Fruit fly (Drosophila melanogaster) whole organism, embryonic: Measurements from ENCODE around the gene mtTFB2.

Experiments used
- Abd-B ChIP-seq: fragments of 200-800 bp; sonication (Bioruptor generic); optimal IDR thresholded peaks from 2 replicates; lab custom pipeline; 2018; ENCODE audit warnings: missing biosample characterization, mild to moderate bottlenecking, missing genetic modification characterization, moderate library complexity
- Adf1 ChIP-seq: fragments of 200-800 bp; sonication (Bioruptor generic); IDR thresholded peaks from 2 replicates; pipeline ENCODE4 v1.3.6; 2022; ENCODE audit warnings: missing biosample characterization, missing genetic modification characterization
- Atf6 ChIP-seq: fragments of 200-800 bp; sonication (Bioruptor generic); IDR thresholded peaks from 2 replicates; pipeline ENCODE4 v1.3.6; 2022; ENCODE audit warnings: missing biosample characterization, missing genetic modification characterization
- CG10267 ChIP-seq: fragments of 200-800 bp; sonication (Bioruptor generic); optimal IDR thresholded peaks from 2 replicates; lab custom pipeline; 2018; ENCODE audit warnings: missing biosample characterization, mild to moderate bottlenecking, missing genetic modification characterization, moderate library complexity
- CG13775 ChIP-seq: fragments of 200-800 bp; sonication (Bioruptor generic); optimal IDR thresholded peaks from 3 replicates; lab custom pipeline; 2017; ENCODE audit warnings: missing biosample characterization, mild to moderate bottlenecking, missing genetic modification characterization
- CG14710 ChIP-seq: fragments of 200-800 bp; sonication (Bioruptor generic); optimal IDR thresholded peaks from 3 replicates; lab custom pipeline; 2019; ENCODE audit warnings: missing biosample characterization, mild to moderate bottlenecking, missing genetic modification characterization, moderate library complexity
- CG15601 ChIP-seq: fragments of 200-800 bp; sonication (Bioruptor generic); optimal IDR thresholded peaks from 3 replicates; lab custom pipeline; 2019; ENCODE audit warnings: missing biosample characterization, mild to moderate bottlenecking, missing genetic modification characterization, moderate library complexity
- CG15696 ChIP-seq: fragments of 200-800 bp; sonication (Bioruptor generic); optimal IDR thresholded peaks from 2 replicates; lab custom pipeline; 2019; ENCODE audit warnings: missing biosample characterization, mild to moderate bottlenecking, missing genetic modification characterization, moderate library complexity
- CG2712 ChIP-seq: fragments of 200-800 bp; optimal IDR thresholded peaks from 3 replicates; lab custom pipeline; 2019; ENCODE audit warnings: missing biosample characterization, mild to moderate bottlenecking, missing genetic modification characterization, moderate library complexity
- CG2889 ChIP-seq: fragments of 200-800 bp; sonication (Bioruptor generic); IDR thresholded peaks from 3 replicates; pipeline ENCODE4 v1.3.6; 2022; ENCODE audit warnings: missing biosample characterization, missing genetic modification characterization
- CG4282 ChIP-seq: fragments of 200-800 bp; sonication (Bioruptor generic); optimal IDR thresholded peaks from 2 replicates; lab custom pipeline; 2016; ENCODE audit warnings: missing biosample characterization, missing genetic modification characterization
- CG4404 ChIP-seq: fragments of 200-800 bp; sonication (Bioruptor generic); IDR thresholded peaks from 2 replicates; pipeline ENCODE4 v1.3.6; 2022; ENCODE audit warnings: missing biosample characterization, missing genetic modification characterization
- CG4854 ChIP-seq: fragments of 200-800 bp; sonication (Bioruptor generic); optimal IDR thresholded peaks from 2 replicates; lab custom pipeline; 2016; ENCODE audit warnings: missing biosample characterization, missing genetic modification characterization, inconsistent platforms
- CG8281 ChIP-seq: fragments of 200-800 bp; sonication (Bioruptor generic); optimal IDR thresholded peaks from 2 replicates; lab custom pipeline; 2018; ENCODE audit warnings: missing biosample characterization, mild to moderate bottlenecking, missing genetic modification characterization, moderate library complexity
- CG8765 ChIP-seq: fragments of 200-800 bp; sonication (Bioruptor generic); IDR thresholded peaks from 2 replicates; pipeline ENCODE4 v1.3.6; 2022; ENCODE audit warnings: missing biosample characterization, missing genetic modification characterization
- CG9727 ChIP-seq: fragments of 200-800 bp; sonication (Bioruptor generic); optimal IDR thresholded peaks from 3 replicates; lab custom pipeline; 2017; ENCODE audit warnings: missing biosample characterization, mild to moderate bottlenecking, missing genetic modification characterization
- CTCF ChIP-seq: fragments of 200-800 bp; sonication (Bioruptor generic); optimal IDR thresholded peaks from 2 replicates; lab custom pipeline; 2017; ENCODE audit warnings: missing biosample characterization, mild to moderate bottlenecking, missing genetic modification characterization, moderate library complexity
- Deaf1 ChIP-seq: fragments of 200-800 bp; optimal IDR thresholded peaks from 3 replicates; lab custom pipeline; 2019; ENCODE audit warnings: missing biosample characterization, mild to moderate bottlenecking, missing genetic modification characterization, moderate library complexity
- Doc3 ChIP-seq: fragments of 200-800 bp; sonication (Bioruptor generic); IDR thresholded peaks from 3 replicates; pipeline ENCODE4 v1.3.6; 2022; ENCODE audit warnings: missing biosample characterization, missing genetic modification characterization; ENCODE audit not compliant: partially characterized antibody
- Ets65A ChIP-seq: fragments of 200-800 bp; sonication (Bioruptor generic); peaks from one replicate; lab custom pipeline; 2016; ENCODE audit warnings: missing biosample characterization, missing genetic modification characterization
- H15 ChIP-seq: fragments of 200-800 bp; sonication (Bioruptor generic); IDR thresholded peaks from 3 replicates; pipeline ENCODE4 v1.3.6; 2022; ENCODE audit warnings: missing biosample characterization, missing genetic modification characterization
- HLH4C ChIP-seq: fragments of 200-800 bp; sonication (Bioruptor generic); IDR thresholded peaks from 3 replicates; pipeline ENCODE4 v1.3.6; 2022; ENCODE audit warnings: missing biosample characterization, missing genetic modification characterization; ENCODE audit not compliant: partially characterized antibody
- NfI ChIP-seq: fragments of 200-800 bp; sonication (Bioruptor generic); optimal IDR thresholded peaks from 3 replicates; lab custom pipeline; 2018; ENCODE audit warnings: missing biosample characterization, mild to moderate bottlenecking, missing genetic modification characterization, moderate library complexity
- Oli ChIP-seq: fragments of 200-800 bp; sonication (Bioruptor generic); optimal IDR thresholded peaks from 2 replicates; lab custom pipeline; 2018; ENCODE audit warnings: missing biosample characterization, mild to moderate bottlenecking, missing genetic modification characterization, moderate library complexity
- Opbp ChIP-seq: fragments of 200-800 bp; sonication (Bioruptor generic); IDR thresholded peaks from 3 replicates; pipeline ENCODE4 v1.3.6; 2022; ENCODE audit warnings: missing biosample characterization, missing genetic modification characterization; ENCODE audit not compliant: partially characterized antibody
- Optix ChIP-seq: fragments of 200-800 bp; sonication (Bioruptor generic); IDR thresholded peaks from 3 replicates; pipeline ENCODE4 v1.3.6; 2022; ENCODE audit warnings: missing biosample characterization, missing genetic modification characterization
- PHDP ChIP-seq: fragments of 200-800 bp; sonication (Bioruptor generic); optimal IDR thresholded peaks from 3 replicates; lab custom pipeline; 2018; ENCODE audit warnings: missing biosample characterization, mild to moderate bottlenecking, missing genetic modification characterization, moderate library complexity
- Sry-β ChIP-seq: fragments of 200-800 bp; sonication (Bioruptor generic); optimal IDR thresholded peaks from 2 replicates; lab custom pipeline; 2018; ENCODE audit warnings: missing biosample characterization, mild to moderate bottlenecking, missing genetic modification characterization, moderate library complexity
- Trl ChIP-seq, 3 experiments: fragments of >200 bp in 2 of 3; fragments of 200-800 bp in 1 of 3; sonication (Bioruptor generic) in 1 of 3; optimal IDR thresholded peaks; 2 replicates in 1 of 3; 3 replicates in 2 of 3; lab custom pipeline; 2016 to 2017; ENCODE audit warnings: missing biosample characterization in 1 of 3, missing genetic modification characterization in 1 of 3
- ab ChIP-seq: fragments of 200-800 bp; sonication (Bioruptor generic); optimal IDR thresholded peaks from 2 replicates; lab custom pipeline; 2016; ENCODE audit warnings: missing biosample characterization, missing genetic modification characterization
- bcd ChIP-seq: fragments of 200-800 bp; sonication (Bioruptor generic); optimal IDR thresholded peaks from 2 replicates; lab custom pipeline; 2017; ENCODE audit warnings: missing biosample characterization, mild to moderate bottlenecking, missing genetic modification characterization
- chinmo ChIP-seq: fragments of 200-800 bp; sonication (Bioruptor generic); IDR thresholded peaks from 4 replicates; pipeline ENCODE4 v1.3.6; 2022; ENCODE audit warnings: missing biosample characterization, missing genetic modification characterization; ENCODE audit not compliant: partially characterized antibody
- chm ChIP-seq: fragments of 200-800 bp; sonication (Bioruptor generic); IDR thresholded peaks from 2 replicates; pipeline ENCODE4 v1.3.6; 2022; ENCODE audit warnings: missing biosample characterization, missing genetic modification characterization
- croc ChIP-seq: fragments of 200-800 bp; sonication (Bioruptor generic); conservative IDR thresholded peaks from 3 replicates; pipeline ENCODE4 v1.3.6; 2022; ENCODE audit warnings: missing biosample characterization, missing genetic modification characterization
- crol ChIP-seq: fragments of 200-800 bp; sonication (Bioruptor generic); IDR thresholded peaks from 2 replicates; pipeline ENCODE4 v1.3.6; 2022; ENCODE audit warnings: missing biosample characterization, missing genetic modification characterization
- crp ChIP-seq, 2 experiments: fragments of 200-800 bp; sonication (Bioruptor generic); optimal IDR thresholded peaks; 2 replicates in 1 of 2; 3 replicates in 1 of 2; lab custom pipeline; 2017; ENCODE audit warnings: missing biosample characterization in 2 of 2, missing genetic modification characterization in 2 of 2, mild to moderate bottlenecking in 1 of 2, moderate library complexity in 1 of 2
- dmrt99B ChIP-seq: fragments of 200-800 bp; sonication (Bioruptor generic); optimal IDR thresholded peaks from 2 replicates; lab custom pipeline; 2018; ENCODE audit warnings: missing biosample characterization, mild to moderate bottlenecking, missing genetic modification characterization, moderate library complexity
- fru ChIP-seq: fragments of >200 bp; optimal IDR thresholded peaks from 2 replicates; lab custom pipeline; 2017
- ftz-f1 ChIP-seq: fragments of 200-800 bp; sonication (Bioruptor generic); optimal IDR thresholded peaks from 2 replicates; lab custom pipeline; 2016; ENCODE audit warnings: missing biosample characterization, missing genetic modification characterization
- hth ChIP-seq: fragments of >200 bp; optimal IDR thresholded peaks from 2 replicates; lab custom pipeline; 2017; ENCODE audit warnings: inconsistent platforms
- lab ChIP-seq: fragments of 200-800 bp; sonication (Bioruptor generic); optimal IDR thresholded peaks from 3 replicates; lab custom pipeline; 2017; ENCODE audit warnings: missing biosample characterization, missing genetic modification characterization, mild to moderate bottlenecking, moderate library complexity, missing genetic modification reagents
- nom ChIP-seq: fragments of 200-800 bp; sonication (Bioruptor generic); optimal IDR thresholded peaks from 2 replicates; lab custom pipeline; 2017; ENCODE audit warnings: missing biosample characterization, missing genetic modification characterization, mild to moderate bottlenecking, moderate library complexity, missing genetic modification reagents
- org-1 ChIP-seq: fragments of 200-800 bp; sonication (Bioruptor generic); optimal IDR thresholded peaks from 2 replicates; lab custom pipeline; 2017; ENCODE audit warnings: missing biosample characterization, missing genetic modification characterization
- phol ChIP-seq: fragments of 200-800 bp; sonication (Bioruptor generic); optimal IDR thresholded peaks from 3 replicates; lab custom pipeline; 2018; ENCODE audit warnings: missing biosample characterization, mild to moderate bottlenecking, missing genetic modification characterization, moderate library complexity
- tin ChIP-seq: fragments of 200-800 bp; sonication (Bioruptor generic); optimal IDR thresholded peaks from 3 replicates; lab custom pipeline; 2016; ENCODE audit warnings: missing biosample characterization, missing genetic modification characterization
- ttk ChIP-seq: fragments of 200-800 bp; sonication (Bioruptor generic); IDR thresholded peaks from 2 replicates; pipeline ENCODE4 v2.1.2; 2022; ENCODE audit warnings: missing biosample characterization, missing genetic modification characterization
- vfl ChIP-seq: fragments of 200-800 bp; sonication (Bioruptor generic); optimal IDR thresholded peaks from 2 replicates; lab custom pipeline; 2016; ENCODE audit warnings: missing biosample characterization, missing genetic modification characterization

mtTFB2 gene

dm6 chr3R:10083077-10083476, 37.7 kb downstream of the mtTFB2 start:
- TF ChIP-seq phol (tag; lab: Kevin White, UChicago) (no peak), croc (GFP tag; lab: Robert Waterston, UW) (0 out of 3 replicates have a peak, but pooled peaks have one; percentile 1), Deaf1 (peak; percentile 84), Trl (optimal IDR thresholded peaks at IDR 0.05; lab: Kevin White, UChicago) (peak in 1 of 2 experiments; percentile 14), Trl (GFP tag; optimal IDR thresholded peaks at IDR 0.05; lab: Kevin White, UChicago) (no peak)
- TF ChIP-seq, all 482 proteins: peak for 3

dm6 chr3R:10084179-10084647, 38.8 kb downstream of the mtTFB2 start:
- TF ChIP-seq crp (GFP tag; optimal IDR thresholded peaks at IDR 0.05; lab: Kevin White, UChicago), result no peak
- peak; percentile 89 for TF ChIP-seq Adf1 (GFP tag; lab: Robert Waterston, UW)
- no peak for TF ChIP-seq Abd-B (GFP tag; lab: Kevin White, UChicago)
- 0 out of 2 replicates have a peak, but pooled peaks have one; percentile 28 for TF ChIP-seq crol (GFP tag; lab: Robert Waterston, UW)
- no peak for TF ChIP-seq CG14710 (tag; lab: Kevin White, UChicago)
- TF ChIP-seq chinmo, result 0 out of 4 replicates have a peak, but pooled peaks have one; percentile 51
- no peak for TF ChIP-seq CG13775 (GFP tag; lab: Kevin White, UChicago)
- TF ChIP-seq Oli (tag; lab: Kevin White, UChicago), result no peak
- peak; percentile 29 for TF ChIP-seq nom
- TF ChIP-seq fru (lab: Kevin White, UChicago), result no peak
- peak; percentile 68 for TF ChIP-seq ftz-f1
- TF ChIP-seq HLH4C (GFP tag; lab: Robert Waterston, UW), result no peak
- TF ChIP-seq Trl (optimal IDR thresholded peaks at IDR 0.05; lab: Kevin White, UChicago), result peak; percentile 46 to 68
- no peak for TF ChIP-seq Trl (GFP tag; optimal IDR thresholded peaks at IDR 0.05; lab: Kevin White, UChicago)
- TF ChIP-seq CG15601 (tag; lab: Kevin White, UChicago), result peak; percentile 72
- no peak for TF ChIP-seq Opbp (GFP tag; lab: Robert Waterston, UW)
- 0 out of 3 replicates have a peak, but pooled peaks have one; percentile 34 for TF ChIP-seq Optix

- TF ChIP-seq Atf6 (GFP tag; lab: Robert Waterston, UW) (peak; percentile 70), org-1 (peak; percentile 39), ftz-f1 (no peak), CG10267 (tag; lab: Kevin White, UChicago) (no peak), H15 (GFP tag; lab: Robert Waterston, UW) (0 out of 3 replicates have a peak, but pooled peaks have one; percentile 45), hth (lab: Kevin White, UChicago) (no peak), CG2712 (tag; lab: Kevin White, UChicago) (peak; percentile 9), CG8281 (tag; lab: Kevin White, UChicago) (no peak), tin (GFP tag; lab: Kevin White, UChicago) (peak; percentile 2), Ets65A (GFP tag; lab: Kevin White, UChicago) (peak; percentile 97), Doc3 (GFP tag; lab: Robert Waterston, UW) (no peak), bcd (peak; percentile 60), NfI (peak; percentile 17), CG8765 (GFP tag; lab: Robert Waterston, UW) (peak; percentile 68; the same call in 1 of the 2 replicates), CG2889 (GFP tag; lab: Robert Waterston, UW) (no peak), CTCF (GFP tag; lab: Kevin White, UChicago) (no peak), CG15696 (tag; lab: Kevin White, UChicago) (no peak), CG9727 (GFP tag; lab: Kevin White, UChicago) (peak; percentile 36), chm (GFP tag; lab: Robert Waterston, UW) (no peak), CG4404 (GFP tag; lab: Robert Waterston, UW) (peak; percentile 62), vfl (peak; percentile 26), lab (peak; percentile 82), ttk (GFP tag; lab: Robert Waterston, UW) (peak; percentile 52), ab (GFP tag; lab: Kevin White, UChicago) (no peak), dmrt99B (peak; percentile 39), Sry-β (GFP tag; lab: Kevin White, UChicago) (no peak), CG4854 (GFP tag; lab: Kevin White, UChicago) (no peak), CG4282 (GFP tag; lab: Kevin White, UChicago) (no peak), PHDP (tag; lab: Kevin White, UChicago) (peak; percentile 45)
Measured at dm6 chr3R:10084914-10085313, 39.5 kb downstream of the mtTFB2 start.
